Worm (Caenorhabditis elegans): Measurements from ENCODE around the gene C14C10.2.

The C14C10.2 gene

DNA sequence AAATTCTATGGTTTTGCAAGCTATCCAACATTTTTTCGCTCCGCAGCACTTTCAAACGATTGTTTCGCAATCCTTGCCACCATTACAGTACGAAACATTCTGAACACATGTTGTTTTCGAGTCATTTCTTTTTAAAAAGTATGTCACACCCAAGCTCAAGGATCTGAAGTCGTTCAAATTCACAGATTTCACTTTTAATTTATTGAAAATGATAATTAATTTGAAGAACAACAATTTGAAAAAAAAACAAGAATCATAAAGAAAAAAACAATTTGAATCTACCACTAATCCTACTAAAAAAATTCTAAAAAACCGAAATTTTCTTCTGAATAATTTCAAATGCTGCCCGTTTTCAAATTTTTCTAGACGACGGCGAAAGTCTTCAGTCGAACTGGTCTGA, at the start of gene C14C10.2:
TSS of gene C14C10.2 (minus strand) at position 101 of the 400 bp plus-strand sequence.
- TF ChIP-seq ceh-82 (tag; optimal IDR thresholded peaks at IDR 0.05) (no peak), ama-1 (optimal IDR thresholded peaks at IDR 0.05) (no peak), nhr-25 (tag; optimal IDR thresholded peaks at IDR 0.05) (no peak), ztf-4 (tag; optimal IDR thresholded peaks at IDR 0.05) (no peak), nfya-1 (tag; optimal IDR thresholded peaks at IDR 0.05; ENCODE audit: insufficient read depth) (no peak)

DNA sequence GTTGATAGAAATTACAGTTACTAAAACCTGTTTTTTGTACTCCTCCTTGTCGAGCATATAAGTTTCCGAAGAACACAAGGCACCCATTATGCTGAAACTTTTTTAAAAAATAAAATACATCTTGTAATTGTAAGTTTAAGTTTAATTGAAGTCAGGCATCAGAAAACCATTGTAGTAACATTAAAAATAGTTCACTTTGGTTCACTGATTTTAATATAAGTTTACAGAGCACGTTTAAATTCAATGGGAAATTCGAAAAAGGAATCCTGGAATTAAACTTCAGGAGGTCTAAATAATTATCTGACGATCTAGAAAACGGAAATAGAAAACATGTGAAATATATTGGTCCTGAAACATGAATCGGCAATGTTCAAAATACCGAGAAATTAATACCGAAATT, 48.1 kb upstream of the C14C10.2 start, which contains the start of gene gpa-8:
TSS of gene gpa-8 (minus strand) at position 101 of the 400 bp plus-strand sequence.
- TF ChIP-seq daf-12 (tag; optimal IDR thresholded peaks at IDR 0.05) (no peak), elt-2 (tag; optimal IDR thresholded peaks at IDR 0.05) (no peak), fkh-10 (GFP tag; optimal IDR thresholded peaks at IDR 0.05) (no peak), elt-3 (tag; optimal IDR thresholded peaks at IDR 0.05) (no peak), ceh-16 (tag; optimal IDR thresholded peaks at IDR 0.05) (no peak), jun-1 (tag; optimal IDR thresholded peaks at IDR 0.05) (no peak)

DNA sequence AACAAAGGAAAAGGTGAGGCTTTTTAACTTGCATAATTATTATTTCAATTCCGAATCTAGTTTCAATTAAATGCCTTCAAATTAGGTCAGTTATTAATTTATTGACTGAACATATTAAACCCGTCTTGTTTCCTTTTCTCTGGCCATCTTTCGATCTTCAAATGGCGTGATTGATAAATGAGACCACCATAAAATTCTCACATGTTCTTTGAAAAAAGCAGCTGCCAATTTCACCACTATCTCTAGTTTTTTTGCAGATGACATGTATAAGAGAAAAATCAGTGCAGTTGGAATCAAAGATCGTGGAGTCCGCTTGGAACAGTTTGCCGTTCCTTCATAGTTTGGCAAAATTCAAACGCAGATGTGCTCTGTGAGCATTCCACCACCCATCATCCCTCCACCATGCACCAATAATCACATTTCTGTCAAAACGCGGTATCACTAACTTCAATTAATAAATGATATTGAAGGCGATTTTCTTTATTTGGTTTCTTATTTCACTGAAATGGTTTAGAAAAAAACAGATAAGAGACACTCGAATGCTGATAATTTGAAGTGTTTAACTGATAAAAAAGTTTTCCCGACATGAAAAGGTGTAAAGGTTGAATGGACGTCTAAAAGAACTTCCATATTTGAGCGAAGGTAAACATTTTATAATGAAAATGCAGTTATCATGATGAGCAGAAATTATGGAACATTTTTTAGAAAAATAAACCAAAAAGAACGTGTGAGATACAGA, 45.7 kb upstream of the C14C10.2 start:
- TF ChIP-seq nhr-43 (tag; optimal IDR thresholded peaks at IDR 0.05; ENCODE audit: poor library complexity, severe bottlenecking) (peak; percentile 54), elt-3 (tag; optimal IDR thresholded peaks at IDR 0.05) (no peak), pha-4 (tag; optimal IDR thresholded peaks at IDR 0.05) (peak; percentile 40), egl-27 (tag; optimal IDR thresholded peaks at IDR 0.05) (no peak), mdl-1 (tag; optimal IDR thresholded peaks at IDR 0.05) (no peak), ceh-9 (tag; optimal IDR thresholded peaks at IDR 0.05) (no peak), nhr-67 (tag; optimal IDR thresholded peaks at IDR 0.05) (no peak), elt-2 (tag; optimal IDR thresholded peaks at IDR 0.05) (peak; percentile 92), nhr-23 (tag; optimal IDR thresholded peaks at IDR 0.05) (peak; percentile 16), pqm-1 (tag; optimal IDR thresholded peaks at IDR 0.05) (peak; percentile 72)

DNA sequence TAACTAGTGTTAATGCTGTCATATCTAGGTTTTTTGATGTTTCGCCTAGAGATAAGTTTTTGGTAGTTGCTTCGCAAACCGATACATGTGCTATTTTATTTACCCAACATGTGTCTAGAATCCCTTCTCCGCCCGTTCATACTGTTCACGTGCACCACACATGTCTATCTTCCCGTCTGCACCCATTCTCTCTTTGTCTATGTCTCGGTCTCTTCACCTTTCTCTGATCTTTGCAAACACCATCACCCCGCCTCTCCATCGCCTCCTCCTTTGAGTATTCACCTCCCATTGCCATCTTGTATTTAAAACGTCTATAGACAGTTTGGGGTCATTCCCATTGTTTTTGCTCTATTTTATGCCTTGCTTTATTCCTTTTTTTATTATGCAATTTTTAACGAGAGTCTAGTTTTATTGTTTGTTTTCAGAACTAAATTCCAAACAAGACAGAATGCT, 45.0 kb upstream of the C14C10.2 start, which contains the start of gene F56H9.2:
TSS of gene F56H9.2 (plus strand) at position 426 of the 453 bp plus-strand sequence.
- no peak for TF ChIP-seq nhr-237 (tag; optimal IDR thresholded peaks at IDR 0.05)
- TF ChIP-seq fkh-10 (GFP tag; optimal IDR thresholded peaks at IDR 0.05), result no peak
- TF ChIP-seq ceh-9 (tag; optimal IDR thresholded peaks at IDR 0.05), result no peak
- no peak for TF ChIP-seq elt-3 (tag; optimal IDR thresholded peaks at IDR 0.05)
- no peak for TF ChIP-seq skn-1 (tag; optimal IDR thresholded peaks at IDR 0.05)
- TF ChIP-seq fos-1 (tag; optimal IDR thresholded peaks at IDR 0.05), result no peak
- peak; percentile 71 for TF ChIP-seq nhr-23 (tag; optimal IDR thresholded peaks at IDR 0.05)
- TF ChIP-seq unc-39 (tag; optimal IDR thresholded peaks at IDR 0.05), result no peak
- TF ChIP-seq eor-1 (tag; optimal IDR thresholded peaks at IDR 0.05), result no peak
- TF ChIP-seq ceh-16 (tag; optimal IDR thresholded peaks at IDR 0.05), result no peak
- no peak for TF ChIP-seq hmg-11 (tag; optimal IDR thresholded peaks at IDR 0.05)
- peak; percentile 19 for TF ChIP-seq elt-1 (tag; optimal IDR thresholded peaks at IDR 0.05)
- no peak for TF ChIP-seq ceh-82 (tag; optimal IDR thresholded peaks at IDR 0.05)
- peak; percentile 11 for TF ChIP-seq tbx-2 (tag; optimal IDR thresholded peaks at IDR 0.05)
- no peak for TF ChIP-seq ztf-4 (tag; optimal IDR thresholded peaks at IDR 0.05)
- no peak for TF ChIP-seq zag-1 (tag; optimal IDR thresholded peaks at IDR 0.05)
- TF ChIP-seq daf-12 (tag; optimal IDR thresholded peaks at IDR 0.05), result no peak
- peak; percentile 8 for TF ChIP-seq ama-1 (optimal IDR thresholded peaks at IDR 0.05)
- TF ChIP-seq lin-39 (tag; optimal IDR thresholded peaks at IDR 0.05), result no peak
- TF ChIP-seq mml-1 (tag; optimal IDR thresholded peaks at IDR 0.05), result peak; percentile 96
- peak; percentile 64 for TF ChIP-seq nfya-1 (tag; optimal IDR thresholded peaks at IDR 0.05; ENCODE audit: insufficient read depth)
- TF ChIP-seq egl-5 (tag; optimal IDR thresholded peaks at IDR 0.05), result no peak
- TF ChIP-seq aly-2 (tag; optimal IDR thresholded peaks at IDR 0.05), result no peak
- TF ChIP-seq fkh-2 (tag; optimal IDR thresholded peaks at IDR 0.05), result no peak
- peak; percentile 90 for TF ChIP-seq pha-4 (tag; optimal IDR thresholded peaks at IDR 0.05)
- no peak for TF ChIP-seq nhr-77 (tag; optimal IDR thresholded peaks at IDR 0.05)
- no peak for TF ChIP-seq nhr-76 (tag; optimal IDR thresholded peaks at IDR 0.05)
- no peak for TF ChIP-seq ZK546.5 (tag; optimal IDR thresholded peaks at IDR 0.05)
- TF ChIP-seq nhr-43 (tag; optimal IDR thresholded peaks at IDR 0.05; ENCODE audit: poor library complexity, severe bottlenecking), result peak; percentile 89
- TF ChIP-seq R02D3.7 (tag; optimal IDR thresholded peaks at IDR 0.05), result peak; percentile 27
- TF ChIP-seq nhr-28 (tag; optimal IDR thresholded peaks at IDR 0.05), result no peak
- no peak for TF ChIP-seq unc-62 (GFP tag; optimal IDR thresholded peaks at IDR 0.05)
- TF ChIP-seq ceh-28 (tag; optimal IDR thresholded peaks at IDR 0.05), result peak; percentile 61
- TF ChIP-seq elt-2 (tag; optimal IDR thresholded peaks at IDR 0.05), result peak; percentile 85
- TF ChIP-seq lin-15B (tag; optimal IDR thresholded peaks at IDR 0.05), result no peak
- no peak for TF ChIP-seq snpc-4 (tag; optimal IDR thresholded peaks at IDR 0.05)
- peak; percentile 71 for TF ChIP-seq pqm-1 (tag; optimal IDR thresholded peaks at IDR 0.05)
- no peak for TF ChIP-seq lsy-12 (tag; optimal IDR thresholded peaks at IDR 0.05)
- peak; percentile 62 for TF ChIP-seq jun-1 (tag; optimal IDR thresholded peaks at IDR 0.05)
- peak; percentile 72 for TF ChIP-seq mdl-1 (tag; optimal IDR thresholded peaks at IDR 0.05)
- no peak for TF ChIP-seq nhr-12 (tag; optimal IDR thresholded peaks at IDR 0.05)
- TF ChIP-seq egl-27 (tag; optimal IDR thresholded peaks at IDR 0.05), result peak; percentile 74

Data from whole organism, L3 larva.